Worm (Caenorhabditis elegans) whole organism, late embryonic: ENCODE results near the gene sms-2.

Experiments
- F13H6.1 ChIP-seq: sonication (generic microtip); optimal IDR thresholded peaks from 2 replicates; lab custom pipeline; 2016; ENCODE audit warnings: missing genetic modification characterization, missing compliant biosample characterization
- ama-1 ChIP-seq: fragments of 150-350 bp; optimal IDR thresholded peaks from 2 replicates; lab custom pipeline; 2014
- ceh-14 ChIP-seq: sonication (generic microtip); optimal IDR thresholded peaks from 2 replicates; lab custom pipeline; 2016; ENCODE audit warnings: missing genotype, missing genetic modification characterization, missing compliant biosample characterization
- ceh-48 ChIP-seq: sonication (generic microtip); optimal IDR thresholded peaks from 2 replicates; lab custom pipeline; 2016; ENCODE audit warnings: missing genetic modification characterization, inconsistent platforms, missing compliant biosample characterization
- eyg-1 ChIP-seq: sonication (generic microtip); optimal IDR thresholded peaks from 2 replicates; lab custom pipeline; 2016; ENCODE audit warnings: missing genotype, missing genetic modification characterization, missing compliant biosample characterization
- hlh-6 ChIP-seq: sonication (generic microtip); optimal IDR thresholded peaks from 2 replicates; lab custom pipeline; 2016; ENCODE audit warnings: missing genotype, missing genetic modification characterization, missing compliant biosample characterization
- madf-2 ChIP-seq: sonication (generic microtip); optimal IDR thresholded peaks from 2 replicates; lab custom pipeline; 2017; ENCODE audit warnings: missing genetic modification characterization, missing compliant biosample characterization
- nfya-1 ChIP-seq: sonication (generic microtip); optimal IDR thresholded peaks from 2 replicates; lab custom pipeline; 2017; ENCODE audit warnings: missing genetic modification characterization, mild to moderate bottlenecking, missing compliant biosample characterization, antibody characterized with exemption, moderate library complexity
- nhr-11 ChIP-seq: fragments of 150-350 bp; optimal IDR thresholded peaks from 2 replicates; lab custom pipeline; 2014; ENCODE audit warnings: missing biosample characterization, missing genetic modification characterization
- npax-4 ChIP-seq: sonication (generic microtip); optimal IDR thresholded peaks from 2 replicates; lab custom pipeline; 2016; ENCODE audit warnings: missing genetic modification characterization, missing compliant biosample characterization
- pha-4 ChIP-seq: fragments of 150-350 bp; optimal IDR thresholded peaks from 2 replicates; lab custom pipeline; 2018; ENCODE audit warnings: missing biosample characterization, missing genetic modification reagents, missing genetic modification characterization

- TF ChIP-seq madf-2 (tag; lab: Kevin White, UChicago) (no peak), ceh-14 (no peak), F13H6.1 (no peak), ama-1 (lab: Kevin White, UChicago) (no peak), hlh-6 (tag; lab: Kevin White, UChicago) (no peak), nhr-11 (no peak), npax-4 (tag; lab: Kevin White, UChicago) (no peak), nfya-1 (tag; lab: Kevin White, UChicago) (no peak), eyg-1 (tag; lab: Kevin White, UChicago) (no peak), pha-4 (no peak), ceh-48 (no peak)
These were observed 46.2 kb downstream of the sms-2 start, which contains the start of gene ZC13.10 for ce11 chrX:902512-902911.
